Worm (Caenorhabditis elegans) whole organism, L3 larva: ENCODE measurements around the gene Y77E11A.16.

Source experiments
- R02D3.7 ChIP-seq: fragments of 150-350 bp; optimal IDR thresholded peaks from 2 replicates; lab custom pipeline; 2014; ENCODE audit warnings: missing biosample characterization, missing genetic modification characterization
- aly-2 ChIP-seq: fragments of 150-350 bp; optimal IDR thresholded peaks from 2 replicates; lab custom pipeline; 2014; ENCODE audit warnings: missing biosample characterization, missing genetic modification characterization
- ama-1 ChIP-seq: fragments of 150-350 bp; optimal IDR thresholded peaks from 2 replicates; lab custom pipeline; 2018
- daf-12 ChIP-seq: fragments of 150-350 bp; optimal IDR thresholded peaks from 2 replicates; lab custom pipeline; 2014; ENCODE audit warnings: missing biosample characterization, missing genetic modification reagents, missing genetic modification characterization
- elt-2 ChIP-seq: sonication (generic microtip); optimal IDR thresholded peaks from 2 replicates; lab custom pipeline; 2016; ENCODE audit warnings: missing genetic modification reagents, mild to moderate bottlenecking, missing genetic modification characterization, missing compliant biosample characterization
- elt-3 ChIP-seq, 3 experiments: fragments of 150-350 bp in 1 of 3; sonication (generic microtip) in 2 of 3; optimal IDR thresholded peaks; 2 replicates in 2 of 3; 4 replicates in 1 of 3; lab custom pipeline; 2014 to 2017; ENCODE audit warnings: missing biosample characterization in 3 of 3, missing genetic modification characterization in 3 of 3
- lin-39 ChIP-seq: fragments of 150-350 bp; optimal IDR thresholded peaks from 2 replicates; lab custom pipeline; 2018; ENCODE audit warnings: missing biosample characterization, missing genetic modification reagents, missing genetic modification characterization
- nfya-1 ChIP-seq: sonication (generic microtip); optimal IDR thresholded peaks from 2 replicates; lab custom pipeline; 2017; ENCODE audit warnings: missing genetic modification characterization, mild to moderate bottlenecking, missing compliant biosample characterization, antibody characterized with exemption, moderate library complexity; ENCODE audit not compliant: insufficient read depth
- nhr-11 ChIP-seq: fragments of 150-350 bp; optimal IDR thresholded peaks from 2 replicates; lab custom pipeline; 2014; ENCODE audit warnings: missing biosample characterization, missing genetic modification characterization
- nhr-25 ChIP-seq: sonication (generic microtip); optimal IDR thresholded peaks from 2 replicates; lab custom pipeline; 2017; ENCODE audit warnings: missing biosample characterization, missing genetic modification characterization
- skn-1 ChIP-seq: fragments of 150-350 bp; optimal IDR thresholded peaks from 2 replicates; lab custom pipeline; 2014; ENCODE audit warnings: missing biosample characterization, missing genetic modification characterization

- TF ChIP-seq skn-1 (tag; lab: Kevin White, UChicago) (no peak), ama-1 (no peak), lin-39 (tag; lab: Kevin White, UChicago) (no peak), elt-2 (tag; lab: Kevin White, UChicago) (no peak), daf-12 (no peak), nfya-1 (no peak), nhr-11 (tag; lab: Kevin White, UChicago) (no peak), nhr-25 (no peak), elt-3 (tag; optimal IDR thresholded peaks at IDR 0.05; lab: Kevin White, UChicago) (no peak), R02D3.7 (tag; lab: Kevin White, UChicago) (no peak), aly-2 (tag; lab: Kevin White, UChicago) (no peak)
Observed at ce11 chrIV:1465462-1465861, 19.8 kb upstream of the Y77E11A.16 start.
